Worm (Caenorhabditis elegans): ENCODE measurements around the gene srh-211.

DNA sequence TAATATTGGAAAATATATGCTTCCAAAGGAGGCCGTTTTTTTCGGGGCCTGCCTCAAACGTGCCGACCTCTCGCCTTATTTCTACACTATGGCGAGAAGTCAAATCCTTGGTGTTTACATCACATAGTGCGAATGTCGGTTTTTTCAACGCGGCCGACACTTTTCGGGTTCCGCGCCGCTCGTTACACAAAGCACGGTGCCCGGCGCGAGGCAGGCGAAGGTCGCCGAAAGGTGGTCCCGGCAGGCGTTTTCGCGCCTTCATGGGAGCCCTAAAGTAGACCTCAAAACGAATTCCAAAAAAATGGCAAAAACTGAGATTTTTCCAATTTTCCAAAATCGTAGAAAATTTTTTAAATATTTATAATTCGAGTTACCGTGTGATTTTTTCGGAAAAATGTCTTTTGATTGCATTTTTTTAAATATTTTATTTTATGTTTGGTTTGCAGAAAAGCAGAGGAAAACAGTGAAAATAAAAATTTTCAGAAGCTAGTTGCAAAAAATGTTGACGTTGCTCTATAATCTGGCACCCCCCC is 44.4 kb upstream of the srh-211 start, which contains the start of gene T05B4.12:
- TF ChIP-seq snpc-4 (GFP tag; optimal IDR thresholded peaks at IDR 0.05) (no peak), snpc-4 (tag; optimal IDR thresholded peaks at IDR 0.05) (no peak), mxl-1 (tag; optimal IDR thresholded peaks at IDR 0.05) (no peak), hrde-1 (tag; optimal IDR thresholded peaks at IDR 0.05; ENCODE audit: borderline replicate concordance) (no peak), rec-8 (tag; optimal IDR thresholded peaks at IDR 0.05) (no peak)
